Worm (Caenorhabditis elegans) whole organism, late embryonic: ENCODE results near the gene hlh-27.

Experiments used
- C08G9.2 ChIP-seq: sonication (generic microtip); optimal IDR thresholded peaks from 2 replicates; lab custom pipeline; 2016; ENCODE audit warnings: mild to moderate bottlenecking, missing genetic modification characterization, moderate library complexity, missing compliant biosample characterization
- C38D4.7 ChIP-seq: fragments of 200-800 bp; sonication (Bioruptor generic); optimal IDR thresholded peaks from 2 replicates; lab custom pipeline; 2018; ENCODE audit warnings: mild to moderate bottlenecking, missing genetic modification characterization, moderate library complexity, missing compliant biosample characterization
- K02D7.2 ChIP-seq: sonication (generic microtip); optimal IDR thresholded peaks from 2 replicates; lab custom pipeline; 2017; ENCODE audit warnings: mild to moderate bottlenecking, missing genetic modification characterization, missing compliant biosample characterization
- K09A11.1 ChIP-seq: sonication (generic microtip); optimal IDR thresholded peaks from 2 replicates; lab custom pipeline; 2017; ENCODE audit warnings: antibody characterized with exemption, mild to moderate bottlenecking, missing genetic modification characterization, missing compliant biosample characterization; ENCODE audit not compliant: insufficient read depth
- T23F11.4 ChIP-seq: fragments of 200-800 bp; sonication (Bioruptor generic); optimal IDR thresholded peaks from 2 replicates; lab custom pipeline; 2018; ENCODE audit warnings: mild to moderate bottlenecking, missing genetic modification characterization, missing compliant biosample characterization
- Y22D7AL.16 ChIP-seq: sonication (generic microtip); optimal IDR thresholded peaks from 2 replicates; lab custom pipeline; 2016; ENCODE audit warnings: missing genetic modification characterization, missing compliant biosample characterization
- ceh-18 ChIP-seq: sonication (generic microtip); optimal IDR thresholded peaks from 2 replicates; lab custom pipeline; 2016; ENCODE audit warnings: missing genetic modification characterization, missing compliant biosample characterization
- ceh-19 ChIP-seq: fragments of 200-800 bp; sonication (Bioruptor generic); optimal IDR thresholded peaks from 2 replicates; lab custom pipeline; 2018; ENCODE audit warnings: mild to moderate bottlenecking, missing genetic modification characterization, missing compliant biosample characterization
- ceh-2 ChIP-seq: sonication (generic microtip); optimal IDR thresholded peaks from 2 replicates; lab custom pipeline; 2016; ENCODE audit warnings: missing genotype, missing genetic modification characterization, missing compliant biosample characterization
- ceh-24 ChIP-seq: sonication (generic microtip); optimal IDR thresholded peaks from 2 replicates; lab custom pipeline; 2016; ENCODE audit warnings: mild to moderate bottlenecking, missing genetic modification characterization, missing compliant biosample characterization
- ceh-30 ChIP-seq: fragments of 150-350 bp; optimal IDR thresholded peaks from 2 replicates; lab custom pipeline; 2014; ENCODE audit warnings: missing biosample characterization, missing genetic modification characterization
- ceh-31 ChIP-seq: sonication (generic microtip); optimal IDR thresholded peaks from 2 replicates; lab custom pipeline; 2016; ENCODE audit warnings: missing genetic modification characterization, missing compliant biosample characterization
- ceh-45 ChIP-seq: fragments of 200-800 bp; sonication (Bioruptor generic); IDR thresholded peaks from 2 replicates; pipeline ENCODE4 v1.3.6; 2022; ENCODE audit warnings: missing genetic modification reagents, missing genetic modification characterization, missing compliant biosample characterization
- ceh-6 ChIP-seq: fragments of 200-800 bp; sonication (Bioruptor generic); optimal IDR thresholded peaks from 2 replicates; lab custom pipeline; 2018; ENCODE audit warnings: mild to moderate bottlenecking, missing genetic modification characterization, missing compliant biosample characterization
- che-1 ChIP-seq: sonication (generic microtip); optimal IDR thresholded peaks from 2 replicates; lab custom pipeline; 2016; ENCODE audit warnings: mild to moderate bottlenecking, missing genetic modification characterization, missing compliant biosample characterization
- dmd-4 ChIP-seq: sonication (generic microtip); optimal IDR thresholded peaks from 2 replicates; lab custom pipeline; 2016; ENCODE audit warnings: borderline replicate concordance, missing genetic modification characterization, missing compliant biosample characterization
- dve-1 ChIP-seq: sonication (generic microtip); optimal IDR thresholded peaks from 2 replicates; lab custom pipeline; 2017; ENCODE audit warnings: antibody characterized with exemption, mild to moderate bottlenecking, missing genetic modification characterization, missing compliant biosample characterization
- elt-2 ChIP-seq: sonication (generic microtip); optimal IDR thresholded peaks from 2 replicates; lab custom pipeline; 2016; ENCODE audit warnings: missing genetic modification reagents, missing genetic modification characterization, missing compliant biosample characterization
- elt-4 ChIP-seq: sonication (generic microtip); optimal IDR thresholded peaks from 2 replicates; lab custom pipeline; 2016; ENCODE audit warnings: missing genetic modification characterization, missing compliant biosample characterization
- eyg-1 ChIP-seq: sonication (generic microtip); optimal IDR thresholded peaks from 2 replicates; lab custom pipeline; 2016; ENCODE audit warnings: missing genotype, missing genetic modification characterization, missing compliant biosample characterization
- fax-1 ChIP-seq: sonication (generic microtip); optimal IDR thresholded peaks from 2 replicates; lab custom pipeline; 2016; ENCODE audit warnings: missing genotype, missing genetic modification characterization, missing compliant biosample characterization
- fkh-10 ChIP-seq: fragments of 150-350 bp; optimal IDR thresholded peaks from 2 replicates; lab custom pipeline; 2014; ENCODE audit warnings: missing biosample characterization, missing genetic modification reagents, missing genetic modification characterization
- hlh-13 ChIP-seq: fragments of 200-800 bp; sonication (Bioruptor generic); optimal IDR thresholded peaks from 2 replicates; lab custom pipeline; 2018; ENCODE audit warnings: mild to moderate bottlenecking, missing genetic modification characterization, missing compliant biosample characterization
- hlh-15 ChIP-seq: sonication (generic microtip); optimal IDR thresholded peaks from 2 replicates; lab custom pipeline; 2016; ENCODE audit warnings: missing genetic modification characterization, missing compliant biosample characterization
- hlh-6 ChIP-seq: sonication (generic microtip); optimal IDR thresholded peaks from 2 replicates; lab custom pipeline; 2016; ENCODE audit warnings: missing genotype, missing genetic modification characterization, missing compliant biosample characterization
- lim-6 ChIP-seq: sonication (generic microtip); optimal IDR thresholded peaks from 2 replicates; lab custom pipeline; 2016; ENCODE audit warnings: missing genetic modification characterization, missing compliant biosample characterization
- mec-3 ChIP-seq: sonication (generic microtip); optimal IDR thresholded peaks from 2 replicates; lab custom pipeline; 2016; ENCODE audit warnings: borderline replicate concordance, missing genetic modification characterization, missing compliant biosample characterization
- nhr-11 ChIP-seq: fragments of 150-350 bp; optimal IDR thresholded peaks from 2 replicates; lab custom pipeline; 2014; ENCODE audit warnings: missing biosample characterization, missing genetic modification characterization
- nhr-232 ChIP-seq: sonication (generic microtip); optimal IDR thresholded peaks from 2 replicates; lab custom pipeline; 2016; ENCODE audit warnings: missing genetic modification characterization, missing compliant biosample characterization
- npax-4 ChIP-seq: sonication (generic microtip); optimal IDR thresholded peaks from 2 replicates; lab custom pipeline; 2016; ENCODE audit warnings: missing genetic modification characterization, missing compliant biosample characterization
- odd-2 ChIP-seq: sonication (generic microtip); optimal IDR thresholded peaks from 2 replicates; lab custom pipeline; 2017; ENCODE audit warnings: antibody characterized with exemption, mild to moderate bottlenecking, missing genetic modification characterization, missing compliant biosample characterization
- pax-1 ChIP-seq: fragments of 150-350 bp; optimal IDR thresholded peaks from 2 replicates; lab custom pipeline; 2014; ENCODE audit warnings: missing biosample characterization, missing genetic modification characterization
- ref-2 ChIP-seq: sonication (generic microtip); optimal IDR thresholded peaks from 2 replicates; lab custom pipeline; 2016; ENCODE audit warnings: missing genetic modification characterization, missing compliant biosample characterization
- rnt-1 ChIP-seq: sonication (generic microtip); optimal IDR thresholded peaks from 2 replicates; lab custom pipeline; 2016; ENCODE audit warnings: missing genetic modification characterization, missing compliant biosample characterization
- sdc-2 ChIP-seq: sonication (generic microtip); optimal IDR thresholded peaks from 2 replicates; lab custom pipeline; 2016; ENCODE audit warnings: missing genotype, missing genetic modification characterization, missing compliant biosample characterization
- syd-9 ChIP-seq: sonication (generic microtip); optimal IDR thresholded peaks from 2 replicates; lab custom pipeline; 2016; ENCODE audit warnings: mild to moderate bottlenecking, missing genetic modification characterization, moderate library complexity, missing compliant biosample characterization
- tbx-7 ChIP-seq: sonication (generic microtip); optimal IDR thresholded peaks from 2 replicates; lab custom pipeline; 2016; ENCODE audit warnings: missing genotype, missing genetic modification characterization, missing compliant biosample characterization
- ttx-3 ChIP-seq: sonication (generic microtip); optimal IDR thresholded peaks from 2 replicates; lab custom pipeline; 2016; ENCODE audit warnings: missing genetic modification reagents, missing genetic modification characterization, missing compliant biosample characterization
- unc-3 ChIP-seq, 2 experiments: fragments of 200-800 bp in 1 of 2; sonication (Bioruptor generic) in 1 of 2; sonication (generic microtip) in 1 of 2; conservative IDR thresholded peaks in 1 of 2; optimal IDR thresholded peaks in 1 of 2; 2 replicates each; pipeline versions ENCODE4 v1.3.6 to Lab custom; 2016 to 2022; ENCODE audit warnings: missing compliant biosample characterization in 2 of 2, missing genetic modification characterization in 2 of 2, missing genetic modification reagents in 1 of 2
- unc-42 ChIP-seq: sonication (generic microtip); optimal IDR thresholded peaks from 2 replicates; lab custom pipeline; 2016; ENCODE audit warnings: missing genotype, missing genetic modification characterization, missing compliant biosample characterization
- unc-86 ChIP-seq: sonication (generic microtip); optimal IDR thresholded peaks from 2 replicates; lab custom pipeline; 2016; ENCODE audit warnings: missing genetic modification characterization, missing compliant biosample characterization
- ztf-16 ChIP-seq: sonication (generic microtip); optimal IDR thresholded peaks from 2 replicates; lab custom pipeline; 2017; ENCODE audit warnings: missing genetic modification characterization, missing compliant biosample characterization

hlh-27 gene

ce11 chrII:5521411-5521810 is 18.6 kb downstream of the hlh-27 start, which contains the start of gene ZK177.12:
ZK177.12 (plus strand) TSS chrII:5521711.
- TF ChIP-seq che-1 (tag; lab: Kevin White, UChicago) = no peak
- no peak for TF ChIP-seq unc-42
- TF ChIP-seq hlh-13 (GFP tag; lab: Kevin White, UChicago) = no peak
- TF ChIP-seq unc-3 (GFP tag; conservative IDR thresholded peaks at IDR 0.05; lab: Robert Waterston, UW) = no peak
- no peak for TF ChIP-seq unc-3 (tag; optimal IDR thresholded peaks at IDR 0.05; lab: Kevin White, UChicago)
- TF ChIP-seq ceh-30 (tag; lab: Kevin White, UChicago) = no peak
- no peak for TF ChIP-seq ttx-3 (tag; lab: Kevin White, UChicago)
- TF ChIP-seq rnt-1 (tag; lab: Kevin White, UChicago) = no peak
- no peak for TF ChIP-seq odd-2 (tag; lab: Kevin White, UChicago)
- no peak for TF ChIP-seq ceh-18
- TF ChIP-seq pax-1 (tag; lab: Kevin White, UChicago) = no peak
- TF ChIP-seq ceh-2 (tag; lab: Kevin White, UChicago) = no peak
- TF ChIP-seq ztf-16 (tag; lab: Kevin White, UChicago) = no peak
- TF ChIP-seq elt-4 (tag; lab: Kevin White, UChicago) = no peak
- no peak for TF ChIP-seq nhr-232
- TF ChIP-seq ceh-31 (tag; lab: Kevin White, UChicago) = no peak
- no peak for TF ChIP-seq C08G9.2 (tag; lab: Kevin White, UChicago)
- no peak for TF ChIP-seq dve-1 (tag; lab: Kevin White, UChicago)
- TF ChIP-seq K09A11.1 (tag; lab: Kevin White, UChicago) = no peak
- no peak for TF ChIP-seq C38D4.7 (GFP tag; lab: Kevin White, UChicago)
- TF ChIP-seq, all 69 proteins: peak for 0

DNA sequence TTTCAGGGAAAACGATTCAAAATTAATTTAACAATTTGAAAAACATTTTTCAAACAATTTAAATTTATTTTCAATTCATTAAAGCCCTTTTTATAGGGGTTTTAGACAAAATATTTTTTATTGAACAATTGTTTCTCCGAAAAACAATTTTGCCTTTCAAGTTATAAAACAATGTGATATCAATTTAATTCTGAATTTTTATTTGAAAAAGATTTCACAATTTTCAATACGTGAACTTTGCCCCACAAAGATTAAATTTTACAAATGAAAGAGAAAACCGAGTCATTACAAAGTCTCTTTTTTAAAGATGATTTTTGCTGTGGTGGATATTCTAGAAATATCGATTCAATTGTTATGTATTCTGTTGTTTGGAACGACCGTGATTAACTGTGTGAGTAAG is 21.1 kb downstream of the hlh-27 start, which contains the start of gene ZK177.2:
Gene ZK177.2, plus strand, starts transcription at position 301 of the 400 bp plus-strand sequence.
- TF ChIP-seq ttx-3 (tag; lab: Kevin White, UChicago) (no peak), hlh-13 (GFP tag; lab: Kevin White, UChicago) (no peak), ceh-19 (no peak), fax-1 (tag; lab: Kevin White, UChicago) (no peak), npax-4 (tag; lab: Kevin White, UChicago) (no peak)
- TF ChIP-seq, all 69 proteins: peak for 0

- no peak for TF ChIP-seq T23F11.4 (GFP tag; lab: Kevin White, UChicago)
- TF ChIP-seq, all 69 proteins: peak for 0
These were observed 22.0 kb downstream of the hlh-27 start for ce11 chrII:5518055-5518454.

DNA sequence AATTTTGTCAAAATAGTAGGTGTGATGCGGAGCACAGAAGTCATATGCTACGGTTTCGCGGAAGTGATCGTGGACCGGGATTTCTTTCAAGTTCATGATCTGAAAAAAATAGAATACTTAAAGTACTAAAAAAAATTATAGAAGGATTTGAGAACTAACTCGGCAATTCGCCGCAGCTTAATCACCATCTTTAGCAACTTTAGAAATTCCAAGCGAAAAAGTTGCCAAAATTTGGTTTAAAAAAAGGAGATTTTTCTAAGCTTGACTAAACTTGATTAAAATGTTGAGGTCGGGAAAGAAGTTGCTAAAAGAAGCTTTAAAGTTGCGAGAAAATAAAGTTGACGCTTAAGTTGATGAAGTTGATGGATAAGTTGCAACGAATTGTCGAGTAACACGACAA is 22.4 kb downstream of the hlh-27 start, which contains the start of gene ZK177.9:
Gene ZK177.9, minus strand, starts transcription at position 101 of the 400 bp plus-strand sequence.
- TF ChIP-seq fkh-10 (GFP tag; lab: Kevin White, UChicago) (no peak), K02D7.2 (tag; lab: Kevin White, UChicago) (no peak), tbx-7 (tag; lab: Kevin White, UChicago) (no peak), dmd-4 (tag; lab: Kevin White, UChicago) (no peak), hlh-15 (no peak), C38D4.7 (GFP tag; lab: Kevin White, UChicago) (no peak), Y22D7AL.16 (tag; lab: Kevin White, UChicago) (no peak), ztf-16 (tag; lab: Kevin White, UChicago) (no peak), odd-2 (tag; lab: Kevin White, UChicago) (no peak), dve-1 (tag; lab: Kevin White, UChicago) (no peak), ceh-19 (no peak), ceh-31 (tag; lab: Kevin White, UChicago) (no peak), mec-3 (tag; lab: Kevin White, UChicago) (no peak), ref-2 (tag; lab: Kevin White, UChicago) (no peak), ceh-18 (no peak), ceh-6 (GFP tag; lab: Kevin White, UChicago) (no peak), hlh-13 (GFP tag; lab: Kevin White, UChicago) (no peak)
- TF ChIP-seq, all 69 proteins: peak for 0

ce11 chrII:5515542-5515941 is 24.5 kb downstream of the hlh-27 start, which contains the start of gene ZK177.3:
ZK177.3 (plus strand) TSS chrII:5515842.
- TF ChIP-seq nhr-11 = no peak
- no peak for TF ChIP-seq syd-9 (tag; lab: Kevin White, UChicago)
- no peak for TF ChIP-seq hlh-13 (GFP tag; lab: Kevin White, UChicago)
- no peak for TF ChIP-seq sdc-2 (tag; lab: Kevin White, UChicago)
- no peak for TF ChIP-seq ceh-30 (tag; lab: Kevin White, UChicago)
- no peak for TF ChIP-seq hlh-6 (tag; lab: Kevin White, UChicago)
- TF ChIP-seq unc-86 (tag; lab: Kevin White, UChicago) = no peak
- TF ChIP-seq fax-1 (tag; lab: Kevin White, UChicago) = no peak
- no peak for TF ChIP-seq lim-6 (tag; lab: Kevin White, UChicago)
- TF ChIP-seq eyg-1 (tag; lab: Kevin White, UChicago) = no peak
- TF ChIP-seq fkh-10 (GFP tag; lab: Kevin White, UChicago) = no peak
- TF ChIP-seq ceh-24 = no peak
- no peak for TF ChIP-seq elt-2 (tag; lab: Kevin White, UChicago)
- TF ChIP-seq ceh-45 (GFP tag; lab: Robert Waterston, UW) = no peak
